Worm (Caenorhabditis elegans): Measurements from ENCODE around the gene srv-13.

DNA sequence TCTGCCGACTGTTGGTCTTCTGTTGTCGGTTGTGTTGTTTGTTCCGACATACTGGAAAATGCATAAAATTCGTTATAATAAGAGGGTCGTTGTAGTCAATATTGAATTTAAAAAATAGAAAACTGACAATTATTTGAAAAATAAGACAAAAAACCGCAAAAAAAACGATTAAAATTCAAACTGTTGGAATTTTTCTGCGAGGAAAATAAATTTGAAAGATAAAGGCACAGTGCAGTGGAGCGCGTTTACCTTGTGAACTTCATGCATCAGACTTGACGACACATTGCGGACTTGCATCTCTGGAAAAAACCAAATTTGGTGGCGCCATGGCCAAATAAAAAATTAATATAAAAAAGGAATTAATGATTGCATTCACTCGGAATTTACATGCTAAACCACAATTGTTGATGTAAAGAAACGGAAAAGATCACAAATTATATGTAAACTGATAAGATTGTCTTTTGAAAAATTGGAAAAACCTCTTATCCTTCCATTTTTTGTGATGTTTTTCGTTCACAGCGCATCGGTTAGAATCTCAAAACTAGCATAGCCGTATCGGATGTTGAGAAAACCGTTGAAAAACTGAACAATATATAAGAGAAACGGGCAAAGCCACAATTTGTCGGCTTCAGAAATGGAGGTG lies 28.4 kb upstream of the srv-13 start, which contains the start of the genes hrpf-2 and bli-6:
- no peak for TF ChIP-seq pbrm-1 (GFP tag; IDR thresholded peaks at IDR 0.05)
- no peak for TF ChIP-seq ceh-27 (GFP tag; optimal IDR thresholded peaks at IDR 0.05)
- TF ChIP-seq madf-8 (GFP tag; conservative IDR thresholded peaks at IDR 0.05): no peak
- no peak for TF ChIP-seq atf-7 (tag; optimal IDR thresholded peaks at IDR 0.05)
- no peak for TF ChIP-seq F22D6.2 (tag; optimal IDR thresholded peaks at IDR 0.05)
- TF ChIP-seq mel-28 (tag; optimal IDR thresholded peaks at IDR 0.05; ENCODE audit: borderline replicate concordance): no peak
- TF ChIP-seq chd-7 (tag; optimal IDR thresholded peaks at IDR 0.05): no peak
- TF ChIP-seq dpff-1 (tag; optimal IDR thresholded peaks at IDR 0.05): no peak
- no peak for TF ChIP-seq F49E8.2 (tag; optimal IDR thresholded peaks at IDR 0.05; ENCODE audit: insufficient read depth)
- no peak for TF ChIP-seq ama-1 (optimal IDR thresholded peaks at IDR 0.05)
- TF ChIP-seq ama-1 (GFP tag; optimal IDR thresholded peaks at IDR 0.05): no peak

All from whole organism, young adult.